Worm (Caenorhabditis elegans) whole organism, mixed stage, embryonic: ENCODE data around the gene srh-78.
A peak's percentile ranks its signal among the peaks of the same experiment; 100 is the strongest.

Experiments
- cnd-1 ChIP-seq: fragments of 200-800 bp; sonication (Bioruptor generic); optimal IDR thresholded peaks from 2 replicates; lab custom pipeline; 2018; ENCODE audit warnings: mild to moderate bottlenecking, missing genetic modification characterization, missing compliant biosample characterization
- elt-1 ChIP-seq: sonication (generic microtip); optimal IDR thresholded peaks from 2 replicates; lab custom pipeline; 2017; ENCODE audit warnings: missing genetic modification characterization, mild to moderate bottlenecking, missing compliant biosample characterization, antibody characterized with exemption, moderate library complexity, borderline replicate concordance; ENCODE audit not compliant: insufficient read depth
- flh-1 ChIP-seq: fragments of 200-800 bp; sonication (Bioruptor generic); optimal IDR thresholded peaks from 2 replicates; lab custom pipeline; 2018; ENCODE audit warnings: mild to moderate bottlenecking, missing genetic modification characterization, moderate library complexity, missing compliant biosample characterization
- lin-13 ChIP-seq: fragments of 150-350 bp; optimal IDR thresholded peaks from 2 replicates; lab custom pipeline; 2014; ENCODE audit warnings: missing biosample characterization, missing genetic modification characterization
- lin-32 ChIP-seq: fragments of 200-800 bp; sonication (Bioruptor generic); optimal IDR thresholded peaks from 2 replicates; lab custom pipeline; 2018; ENCODE audit warnings: mild to moderate bottlenecking, missing genetic modification characterization, missing compliant biosample characterization
- mep-1 ChIP-seq: fragments of 150-350 bp; optimal IDR thresholded peaks from 2 replicates; lab custom pipeline; 2017; ENCODE audit warnings: missing biosample characterization, missing genetic modification reagents, missing genetic modification characterization, inconsistent platforms
- snpc-4 ChIP-seq: fragments of 150-350 bp; optimal IDR thresholded peaks from 2 replicates; lab custom pipeline; 2014; ENCODE audit warnings: missing biosample characterization, missing genetic modification characterization

DNA sequence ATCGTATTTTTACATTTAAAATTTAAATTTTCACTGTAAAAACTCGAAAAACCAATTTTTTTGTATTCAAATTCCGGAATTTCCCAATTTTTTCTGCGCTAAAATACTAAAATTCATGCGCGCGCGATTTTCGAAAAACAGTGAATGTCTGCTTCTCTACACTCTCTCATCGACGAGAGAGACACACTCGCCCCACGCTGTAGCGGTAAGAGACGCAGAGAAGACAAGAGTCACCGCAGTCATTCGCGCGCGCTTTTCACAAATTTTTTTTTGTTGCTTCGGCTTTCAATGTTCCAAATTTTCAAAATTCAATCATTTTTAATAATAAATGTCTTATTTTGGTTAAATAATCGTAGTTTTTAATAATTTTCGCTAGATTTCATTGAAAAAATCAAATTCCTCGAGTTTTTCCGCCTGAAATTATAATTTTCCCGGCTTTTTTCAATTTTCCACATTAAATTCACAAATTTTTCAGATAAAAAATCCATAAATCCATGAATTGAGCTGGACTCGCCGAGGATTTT is 31.2 kb upstream of the srh-78 start, which contains the start of gene arid-1:
- TF ChIP-seq lin-32 (no peak), flh-1 (GFP tag; lab: Kevin White, UChicago) (no peak), elt-1 (tag; lab: Kevin White, UChicago) (no peak), lin-13 (tag; lab: Kevin White, UChicago) (no peak), mep-1 (tag; lab: Kevin White, UChicago) (peak; percentile 50), snpc-4 (tag; lab: Kevin White, UChicago) (no peak), cnd-1 (no peak)
